Fruit fly (Drosophila melanogaster): ENCODE data around the gene CG7888.

Gene CG7888

dm6 chr3L:11089805-11090440 lies 36.1 kb downstream of the CG7888 start (continued):
- peak; percentile 58 for TF ChIP-seq Gug (GFP tag; IDR thresholded peaks at IDR 0.05)
- peak; percentile 75 for TF ChIP-seq topi (GFP tag; optimal IDR thresholded peaks at IDR 0.05)
- TF ChIP-seq Smox (GFP tag; optimal IDR thresholded peaks at IDR 0.05): peak; percentile 71
- no peak; the same call in 1 of the 2 replicates for TF ChIP-seq CG11294 (GFP tag; IDR thresholded peaks at IDR 0.05)
- TF ChIP-seq Sox15 (GFP tag; optimal IDR thresholded peaks at IDR 0.05): peak; percentile 8
- no peak for TF ChIP-seq dsx (GFP tag; optimal IDR thresholded peaks at IDR 0.05; ENCODE audit: poor library complexity, severe bottlenecking)
- no peak for TF ChIP-seq CG6808 (GFP tag; optimal IDR thresholded peaks at IDR 0.05)
- peak; percentile 42 for TF ChIP-seq cyc (GFP tag; optimal IDR thresholded peaks at IDR 0.05)
- TF ChIP-seq CG32006 (GFP tag; optimal IDR thresholded peaks at IDR 0.05): peak; percentile 90
- TF ChIP-seq ss (GFP tag; optimal IDR thresholded peaks at IDR 0.05): peak; percentile 28 to 57
- TF ChIP-seq svp (GFP tag): peak; percentile 88
- TF ChIP-seq Blimp-1 (GFP tag; optimal IDR thresholded peaks at IDR 0.05): no peak
- peak; percentile 76 for TF ChIP-seq Sox102F (GFP tag; optimal IDR thresholded peaks at IDR 0.05)
- peak; percentile 56 for TF ChIP-seq Ets21C (GFP tag; optimal IDR thresholded peaks at IDR 0.05)
- TF ChIP-seq CG10631 (GFP tag; optimal IDR thresholded peaks at IDR 0.05): peak; percentile 61
- TF ChIP-seq CG3919 (GFP tag; optimal IDR thresholded peaks at IDR 0.05): peak; percentile 55
- peak; percentile 74 for TF ChIP-seq CG6276 (GFP tag; optimal IDR thresholded peaks at IDR 0.05)
- peak; percentile 71 for TF ChIP-seq Lpt (GFP tag; optimal IDR thresholded peaks at IDR 0.05)
- TF ChIP-seq lz (GFP tag; optimal IDR thresholded peaks at IDR 0.05): peak; percentile 60
- TF ChIP-seq CG11762 (GFP tag; optimal IDR thresholded peaks at IDR 0.05; ENCODE audit: insufficient read depth): peak; percentile 50
- peak; percentile 78 for TF ChIP-seq Met (GFP tag; optimal IDR thresholded peaks at IDR 0.05)
- peak; percentile 69 for TF ChIP-seq Sox14 (GFP tag; optimal IDR thresholded peaks at IDR 0.05)
- no peak for TF ChIP-seq CG8319 (GFP tag; optimal IDR thresholded peaks at IDR 0.05)
- TF ChIP-seq Hr4 (GFP tag; optimal IDR thresholded peaks at IDR 0.05): peak; percentile 88
- peak; percentile 53 for TF ChIP-seq dac (GFP tag; optimal IDR thresholded peaks at IDR 0.05)
- no peak for TF ChIP-seq Eip93F (GFP tag; optimal IDR thresholded peaks at IDR 0.05)
- TF ChIP-seq CG16779 (tag; optimal IDR thresholded peaks at IDR 0.05): peak; percentile 3
- peak; percentile 50 for TF ChIP-seq CG6792 (GFP tag; optimal IDR thresholded peaks at IDR 0.05)
- no peak for TF ChIP-seq CG11902 (GFP tag; optimal IDR thresholded peaks at IDR 0.05)
- TF ChIP-seq acj6 (GFP tag; optimal IDR thresholded peaks at IDR 0.05): peak; percentile 62
- TF ChIP-seq CG31627 (GFP tag; optimal IDR thresholded peaks at IDR 0.05): peak; percentile 54
- TF ChIP-seq Hr39 (GFP tag; optimal IDR thresholded peaks at IDR 0.05): peak; percentile 62
- TF ChIP-seq Eip78C (GFP tag): peak; percentile 92
- TF ChIP-seq Hr38 (GFP tag; optimal IDR thresholded peaks at IDR 0.05): no peak
- peak; percentile 15 for TF ChIP-seq spab (GFP tag; optimal IDR thresholded peaks at IDR 0.05)
- TF ChIP-seq fd59A (GFP tag; optimal IDR thresholded peaks at IDR 0.05): no peak
- peak; percentile 82 for TF ChIP-seq CG15336 (GFP tag; IDR thresholded peaks at IDR 0.05)
- no peak for TF ChIP-seq CG6854 (GFP tag; optimal IDR thresholded peaks at IDR 0.05)
- TF ChIP-seq CG6163 (GFP tag; IDR thresholded peaks at IDR 0.05): peak; percentile 65; the same call in 1 of the 3 replicates

- peak; percentile 71 for TF ChIP-seq Met (GFP tag; optimal IDR thresholded peaks at IDR 0.05)
- TF ChIP-seq CG11902 (GFP tag; optimal IDR thresholded peaks at IDR 0.05): peak; percentile 28
- peak; percentile 19 for TF ChIP-seq CG16779 (tag; optimal IDR thresholded peaks at IDR 0.05)
- peak; percentile 84 for TF ChIP-seq Eip78C (GFP tag)
- TF ChIP-seq CG32006 (GFP tag; optimal IDR thresholded peaks at IDR 0.05): peak; percentile 37
- peak; percentile 58 for TF ChIP-seq Eip75B (GFP tag; optimal IDR thresholded peaks at IDR 0.05)
- TF ChIP-seq fkh (GFP tag; optimal IDR thresholded peaks at IDR 0.05): peak; percentile 42
- peak; percentile 35 for TF ChIP-seq spab (GFP tag; optimal IDR thresholded peaks at IDR 0.05)
- TF ChIP-seq CG9139 (GFP tag; optimal IDR thresholded peaks at IDR 0.05): peak; percentile 48
- TF ChIP-seq eg (GFP tag; IDR thresholded peaks at IDR 0.05): peak; percentile 51; the same call in 1 of the 3 replicates
- TF ChIP-seq OdsH (GFP tag; optimal IDR thresholded peaks at IDR 0.05): peak; percentile 67
- peak; percentile 79 for TF ChIP-seq CG3919 (GFP tag; optimal IDR thresholded peaks at IDR 0.05)
- peak; percentile 41 for TF ChIP-seq CG3032 (tag; optimal IDR thresholded peaks at IDR 0.05)
- peak; percentile 21 for TF ChIP-seq CG11762 (GFP tag; optimal IDR thresholded peaks at IDR 0.05; ENCODE audit: insufficient read depth)
- TF ChIP-seq Ets96B (tag; optimal IDR thresholded peaks at IDR 0.05): no peak
- no peak for TF ChIP-seq dac (GFP tag; optimal IDR thresholded peaks at IDR 0.05)
- TF ChIP-seq Ets21C (GFP tag; optimal IDR thresholded peaks at IDR 0.05): peak; percentile 42
- TF ChIP-seq CG6792 (GFP tag; optimal IDR thresholded peaks at IDR 0.05): peak; percentile 56
- 0 out of 2 replicates have a peak, but pooled peaks have one; percentile 9 for TF ChIP-seq CG11294 (GFP tag; IDR thresholded peaks at IDR 0.05)
- TF ChIP-seq Eip93F (GFP tag; optimal IDR thresholded peaks at IDR 0.05): no peak
- peak; percentile 7 for TF ChIP-seq Hr4 (GFP tag; optimal IDR thresholded peaks at IDR 0.05)
- peak; percentile 73 for TF ChIP-seq cyc (GFP tag; optimal IDR thresholded peaks at IDR 0.05)
- TF ChIP-seq fd85E (GFP tag; optimal IDR thresholded peaks at IDR 0.05): peak; percentile 40
- no peak for TF ChIP-seq fd59A (GFP tag; optimal IDR thresholded peaks at IDR 0.05)
Measured at dm6 chr3L:11091943-11092609, 38.2 kb downstream of the CG7888 start.
